Worm (Caenorhabditis elegans) whole organism, young adult: Measurements from ENCODE around the gene C34C6.9.

Experiments used
- bed-1 ChIP-seq: fragments of 200-800 bp; sonication (Bioruptor generic); IDR thresholded peaks from 2 replicates; pipeline ENCODE4 v1.3.6; 2022; ENCODE audit warnings: missing genetic modification reagents, missing genetic modification characterization, missing compliant biosample characterization
- bed-2 ChIP-seq: fragments of 200-800 bp; sonication (Bioruptor generic); IDR thresholded peaks from 2 replicates; pipeline ENCODE4 v1.3.6; 2022; ENCODE audit warnings: missing genetic modification reagents, missing genetic modification characterization, missing compliant biosample characterization
- dpff-1 ChIP-seq: sonication (generic microtip); optimal IDR thresholded peaks from 2 replicates; lab custom pipeline; 2017; ENCODE audit warnings: mild to moderate bottlenecking, missing genetic modification characterization, missing compliant biosample characterization
- lin-26 ChIP-seq: fragments of 200-800 bp; sonication (Bioruptor generic); IDR thresholded peaks from 2 replicates; pipeline ENCODE4 v1.3.6; 2022; ENCODE audit warnings: missing genetic modification reagents, missing genetic modification characterization, missing compliant biosample characterization
- mxl-1 ChIP-seq: sonication (generic microtip); optimal IDR thresholded peaks from 2 replicates; lab custom pipeline; 2016; ENCODE audit warnings: missing genetic modification characterization, missing compliant biosample characterization
- pha-4 ChIP-seq: fragments of 150-350 bp; sonication (generic microtip); optimal IDR thresholded peaks from 2 replicates; lab custom pipeline; 2014; ENCODE audit warnings: missing biosample characterization, missing genetic modification reagents, missing genetic modification characterization
- sdz-38 ChIP-seq: sonication (generic microtip); optimal IDR thresholded peaks from 2 replicates; lab custom pipeline; 2016; ENCODE audit warnings: missing genotype, missing genetic modification characterization, missing compliant biosample characterization

DNA sequence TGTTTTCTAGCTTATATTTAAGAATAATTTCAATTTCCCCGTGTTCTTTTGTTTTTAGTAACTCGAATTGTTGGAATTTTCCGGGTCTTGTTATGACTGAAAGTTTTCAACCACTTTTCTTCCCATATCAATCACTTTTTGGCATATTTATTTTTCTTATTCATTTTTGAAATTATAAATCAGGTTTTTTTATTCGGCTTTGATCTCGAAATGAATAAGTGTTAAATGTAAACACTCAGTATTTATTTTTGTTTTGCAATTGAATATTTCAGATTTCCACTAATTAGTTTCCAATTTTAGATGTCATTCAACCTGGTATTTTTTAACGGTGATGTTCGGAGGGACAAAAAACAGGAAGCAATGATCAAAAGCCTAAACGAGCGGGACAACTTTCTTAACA, 21.2 kb upstream of the C34C6.9 start, which contains the start of gene etc-1:
- no peak for TF ChIP-seq dpff-1
- no peak for TF ChIP-seq sdz-38 (tag; lab: Kevin White, UChicago)
- TF ChIP-seq mxl-1 (tag; lab: Kevin White, UChicago): no peak
- TF ChIP-seq lin-26: no peak
- TF ChIP-seq bed-1 (GFP tag; lab: Robert Waterston, UW): no peak
- TF ChIP-seq pha-4: no peak
- no peak for TF ChIP-seq bed-2 (GFP tag; lab: Robert Waterston, UW)
